Fruit fly (Drosophila melanogaster): ENCODE measurements around the gene CG32638.

Gene CG32638

DNA sequence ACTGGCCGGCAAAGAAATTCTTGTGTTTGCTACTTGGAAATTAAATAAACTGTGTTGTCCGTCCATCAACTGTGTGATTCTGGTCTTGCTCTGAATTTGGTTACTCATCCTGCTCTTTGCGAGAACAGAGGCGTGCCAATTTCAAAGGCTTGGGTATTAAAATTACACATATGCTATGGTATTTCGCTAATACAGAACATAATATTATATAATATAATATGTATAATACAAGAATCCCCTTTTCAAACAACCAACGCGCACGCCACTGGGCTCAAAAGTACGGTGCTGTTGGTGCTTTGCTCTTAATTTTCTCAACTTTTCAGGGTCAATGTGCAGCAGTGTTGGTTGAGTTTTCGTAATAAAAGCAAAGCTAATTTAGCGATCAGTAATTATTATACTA lies 28.7 kb downstream of the CG32638 start (continued):
- TF ChIP-seq Scr (GFP tag; IDR thresholded peaks at IDR 0.05; ENCODE audit: partially characterized antibody), result no peak
- peak; percentile 87 for TF ChIP-seq Hmr (GFP tag; optimal IDR thresholded peaks at IDR 0.05)
- TF ChIP-seq CG4360 (GFP tag; IDR thresholded peaks at IDR 0.05), result peak; percentile 48
- no peak for TF ChIP-seq MESR4 (GFP tag; optimal IDR thresholded peaks at IDR 0.05)
- peak; percentile 90 for TF ChIP-seq al (GFP tag; IDR thresholded peaks at IDR 0.05)
- no peak for TF ChIP-seq Mad (GFP tag; optimal IDR thresholded peaks at IDR 0.05)
- peak; percentile 84 for TF ChIP-seq Xrp1 (GFP tag; IDR thresholded peaks at IDR 0.05)
- TF ChIP-seq CG11085 (GFP tag; IDR thresholded peaks at IDR 0.05), result peak; percentile 85
- no peak for TF ChIP-seq Opbp (GFP tag; IDR thresholded peaks at IDR 0.05; ENCODE audit: partially characterized antibody)
- no peak for TF ChIP-seq Myb (GFP tag; optimal IDR thresholded peaks at IDR 0.05)
- TF ChIP-seq Sox100B (GFP tag; optimal IDR thresholded peaks at IDR 0.05), result peak; percentile 64
- peak; percentile 78 for TF ChIP-seq CG17385 (GFP tag; optimal IDR thresholded peaks at IDR 0.05)
- TF ChIP-seq CG13424 (tag; optimal IDR thresholded peaks at IDR 0.05), result peak; percentile 89
- TF ChIP-seq trh (GFP tag; optimal IDR thresholded peaks at IDR 0.05), result peak; percentile 5
- no peak for TF ChIP-seq crp (GFP tag; optimal IDR thresholded peaks at IDR 0.05)
- peak; percentile 77 for TF ChIP-seq sug (tag; optimal IDR thresholded peaks at IDR 0.05)
- peak; percentile 80 for TF ChIP-seq CG15514 (GFP tag; optimal IDR thresholded peaks at IDR 0.05)
- TF ChIP-seq CG8478 (optimal IDR thresholded peaks at IDR 0.05), result no peak
- TF ChIP-seq HmgD (GFP tag; optimal IDR thresholded peaks at IDR 0.05), result no peak
- TF ChIP-seq chif (GFP tag; optimal IDR thresholded peaks at IDR 0.05), result no peak
- TF ChIP-seq Tbp (GFP tag; optimal IDR thresholded peaks at IDR 0.05), result no peak
- peak; percentile 86 for TF ChIP-seq Dbx (GFP tag; IDR thresholded peaks at IDR 0.05)
- TF ChIP-seq vfl (GFP tag; optimal IDR thresholded peaks at IDR 0.05), result no peak
- no peak for TF ChIP-seq Antp (GFP tag; optimal IDR thresholded peaks at IDR 0.05)
- peak; percentile 91 for TF ChIP-seq NFAT (GFP tag; IDR thresholded peaks at IDR 0.05)
- TF ChIP-seq D (optimal IDR thresholded peaks at IDR 0.05), result no peak
- TF ChIP-seq D (GFP tag; optimal IDR thresholded peaks at IDR 0.05), result peak; percentile 56
- peak; percentile 84 for TF ChIP-seq HmgZ (tag; optimal IDR thresholded peaks at IDR 0.05)
- no peak for TF ChIP-seq CG14860 (GFP tag; IDR thresholded peaks at IDR 0.05; ENCODE audit: partially characterized antibody)
- TF ChIP-seq wdn (GFP tag; IDR thresholded peaks at IDR 0.05), result peak; percentile 77
- peak; percentile 78 for TF ChIP-seq Abd-B (GFP tag; optimal IDR thresholded peaks at IDR 0.05)
- no peak for TF ChIP-seq CG12236 (GFP tag; optimal IDR thresholded peaks at IDR 0.05)
- no peak for TF ChIP-seq Neu2 (GFP tag; optimal IDR thresholded peaks at IDR 0.05; ENCODE audit: borderline replicate concordance)
- no peak for TF ChIP-seq Hr78 (GFP tag; optimal IDR thresholded peaks at IDR 0.05)
- no peak for TF ChIP-seq fu2 (GFP tag; optimal IDR thresholded peaks at IDR 0.05)
- peak; percentile 86 for TF ChIP-seq Fer1 (GFP tag; optimal IDR thresholded peaks at IDR 0.05)
- TF ChIP-seq HLH54F (GFP tag; optimal IDR thresholded peaks at IDR 0.05), result peak; percentile 46
- TF ChIP-seq sens-2 (GFP tag; IDR thresholded peaks at IDR 0.05), result peak; percentile 74; the same call in 1 of the 2 replicates
- peak; percentile 57 for TF ChIP-seq Ravus (GFP tag; IDR thresholded peaks at IDR 0.05)
- TF ChIP-seq vvl (GFP tag; IDR thresholded peaks at IDR 0.05), result peak; percentile 92
- TF ChIP-seq Dll (GFP tag; IDR thresholded peaks at IDR 0.05; ENCODE audit: partially characterized antibody), result no peak
- peak; percentile 88 for TF ChIP-seq grau (tag; optimal IDR thresholded peaks at IDR 0.05)
- no peak for TF ChIP-seq CG10462 (GFP tag; optimal IDR thresholded peaks at IDR 0.05)
- peak; percentile 81 for TF ChIP-seq CG12071 (GFP tag; optimal IDR thresholded peaks at IDR 0.05)
- peak; percentile 90 for TF ChIP-seq Ada2b (GFP tag; IDR thresholded peaks at IDR 0.05)
- TF ChIP-seq row (GFP tag; IDR thresholded peaks at IDR 0.05), result peak; percentile 90
- peak; percentile 84 for TF ChIP-seq CG11504 (tag; optimal IDR thresholded peaks at IDR 0.05)
- TF ChIP-seq fru (optimal IDR thresholded peaks at IDR 0.05), result no peak
- peak; percentile 6 for TF ChIP-seq Hsf (GFP tag; optimal IDR thresholded peaks at IDR 0.05)
- TF ChIP-seq Ssrp (tag; optimal IDR thresholded peaks at IDR 0.05), result peak; percentile 68
- no peak for TF ChIP-seq Bteb2 (GFP tag; optimal IDR thresholded peaks at IDR 0.05)
- TF ChIP-seq oc (tag; optimal IDR thresholded peaks at IDR 0.05), result peak; percentile 40
